Fruit fly (Drosophila melanogaster) whole organism, embryonic: ENCODE measurements around the gene Prx4.
A peak's percentile ranks its signal among the peaks of the same experiment; 100 is the strongest.

ENCODE experiments used
- Bdp1 ChIP-seq: fragments of 200-800 bp; sonication (Bioruptor generic); optimal IDR thresholded peaks from 3 replicates; lab custom pipeline; 2016; ENCODE audit warnings: missing biosample characterization, missing genetic modification characterization
- CG10366 ChIP-seq: fragments of 200-800 bp; sonication (Bioruptor generic); IDR thresholded peaks from 2 replicates; pipeline ENCODE4 v1.3.6; 2022; ENCODE audit warnings: missing biosample characterization, missing genetic modification characterization
- CG10431 ChIP-seq: fragments of 200-800 bp; sonication (Bioruptor generic); optimal IDR thresholded peaks from 3 replicates; lab custom pipeline; 2018; ENCODE audit warnings: missing biosample characterization, mild to moderate bottlenecking, missing genetic modification characterization
- CG10654 ChIP-seq: fragments of 200-800 bp; sonication (Bioruptor generic); optimal IDR thresholded peaks from 2 replicates; lab custom pipeline; 2016; ENCODE audit warnings: missing biosample characterization, missing genetic modification characterization
- CG11398 ChIP-seq: fragments of 200-800 bp; sonication (Bioruptor generic); optimal IDR thresholded peaks from 2 replicates; lab custom pipeline; 2016; ENCODE audit warnings: missing biosample characterization, missing genetic modification characterization
- CG12219 ChIP-seq: fragments of 200-800 bp; sonication (Bioruptor generic); optimal IDR thresholded peaks from 3 replicates; lab custom pipeline; 2018; ENCODE audit warnings: missing biosample characterization, mild to moderate bottlenecking, missing genetic modification characterization
- CG12236 ChIP-seq: fragments of 200-800 bp; sonication (Bioruptor generic); optimal IDR thresholded peaks from 2 replicates; lab custom pipeline; 2016; ENCODE audit warnings: missing biosample characterization, missing genetic modification characterization
- CG12391 ChIP-seq: fragments of 200-800 bp; sonication (Bioruptor generic); optimal IDR thresholded peaks from 3 replicates; lab custom pipeline; 2018; ENCODE audit warnings: missing biosample characterization, mild to moderate bottlenecking, missing genetic modification characterization, moderate library complexity
- CG12744 ChIP-seq: fragments of 200-800 bp; sonication (Bioruptor generic); optimal IDR thresholded peaks from 2 replicates; lab custom pipeline; 2016; ENCODE audit warnings: missing biosample characterization, missing genetic modification characterization
- CG12942 ChIP-seq: fragments of 200-800 bp; sonication (Bioruptor generic); optimal IDR thresholded peaks from 3 replicates; lab custom pipeline; 2016; ENCODE audit warnings: missing biosample characterization, missing genetic modification characterization
- CG14965 ChIP-seq: fragments of 200-800 bp; sonication (Bioruptor generic); optimal IDR thresholded peaks from 2 replicates; lab custom pipeline; 2016; ENCODE audit warnings: missing biosample characterization, missing genetic modification characterization, borderline replicate concordance
- CG15696 ChIP-seq: fragments of 200-800 bp; sonication (Bioruptor generic); optimal IDR thresholded peaks from 2 replicates; lab custom pipeline; 2019; ENCODE audit warnings: missing biosample characterization, mild to moderate bottlenecking, missing genetic modification characterization, moderate library complexity
- CG17612 ChIP-seq: fragments of 200-800 bp; sonication (Bioruptor generic); IDR thresholded peaks from 2 replicates; pipeline ENCODE4 v1.3.6; 2022; ENCODE audit warnings: missing biosample characterization, missing genetic modification characterization
- CG18599 ChIP-seq: fragments of 200-800 bp; sonication (Bioruptor generic); optimal IDR thresholded peaks from 3 replicates; lab custom pipeline; 2017; ENCODE audit warnings: missing biosample characterization, missing genetic modification characterization, mild to moderate bottlenecking, moderate library complexity, missing genetic modification reagents
- CG3838 ChIP-seq: fragments of 200-800 bp; sonication (Bioruptor generic); optimal IDR thresholded peaks from 3 replicates; lab custom pipeline; 2016; ENCODE audit warnings: missing biosample characterization, missing genetic modification characterization
- CG6272 ChIP-seq: fragments of 200-800 bp; sonication (Bioruptor generic); IDR thresholded peaks from 2 replicates; pipeline ENCODE4 v1.3.6; 2022; ENCODE audit warnings: missing biosample characterization, missing genetic modification characterization
- CG7928 ChIP-seq: fragments of 200-800 bp; sonication (Bioruptor generic); optimal IDR thresholded peaks from 2 replicates; lab custom pipeline; 2017; ENCODE audit warnings: missing biosample characterization, mild to moderate bottlenecking, missing genetic modification characterization
- CG8944 ChIP-seq: fragments of 200-800 bp; sonication (Bioruptor generic); optimal IDR thresholded peaks from 3 replicates; lab custom pipeline; 2016; ENCODE audit warnings: missing biosample characterization, missing genetic modification characterization
- CTCF ChIP-seq: fragments of 200-800 bp; sonication (Bioruptor generic); optimal IDR thresholded peaks from 2 replicates; lab custom pipeline; 2017; ENCODE audit warnings: missing biosample characterization, mild to moderate bottlenecking, missing genetic modification characterization, moderate library complexity
- D19A ChIP-seq: fragments of 200-800 bp; optimal IDR thresholded peaks from 3 replicates; lab custom pipeline; 2019; ENCODE audit warnings: missing biosample characterization, mild to moderate bottlenecking, missing genetic modification characterization, moderate library complexity
- Drgx ChIP-seq: fragments of 200-800 bp; sonication (Bioruptor generic); IDR thresholded peaks from 2 replicates; pipeline ENCODE4 v1.3.6; 2022; ENCODE audit warnings: missing biosample characterization, missing genetic modification characterization
- Eip74EF ChIP-seq, 2 experiments: fragments of 200-800 bp in 1 of 2; fragments of >200 bp in 1 of 2; sonication (Bioruptor generic) in 1 of 2; optimal IDR thresholded peaks; 2 replicates each; lab custom pipeline; 2017 to 2019; ENCODE audit warnings: missing biosample characterization in 2 of 2, missing genetic modification characterization in 2 of 2, mild to moderate bottlenecking in 1 of 2, moderate library complexity in 1 of 2
- Ets65A ChIP-seq: fragments of 200-800 bp; sonication (Bioruptor generic); peaks from one replicate; lab custom pipeline; 2016; ENCODE audit warnings: missing biosample characterization, missing genetic modification characterization
- HLHmδ ChIP-seq: fragments of 200-800 bp; sonication (Bioruptor generic); optimal IDR thresholded peaks from 2 replicates; lab custom pipeline; 2018; ENCODE audit warnings: missing biosample characterization, mild to moderate bottlenecking, missing genetic modification characterization, moderate library complexity
- Hmr ChIP-seq: fragments of 200-800 bp; sonication (Bioruptor generic); optimal IDR thresholded peaks from 3 replicates; lab custom pipeline; 2017; ENCODE audit warnings: mild to moderate bottlenecking, missing biosample characterization, missing genetic modification reagents, missing genetic modification characterization
- Jarid2 ChIP-seq: fragments of 200-800 bp; sonication (Bioruptor generic); optimal IDR thresholded peaks from 3 replicates; lab custom pipeline; 2017; ENCODE audit warnings: mild to moderate bottlenecking, missing biosample characterization, missing genetic modification reagents, missing genetic modification characterization
- MESR4 ChIP-seq: fragments of 200-800 bp; sonication (Bioruptor generic); optimal IDR thresholded peaks from 2 replicates; lab custom pipeline; 2018; ENCODE audit warnings: missing biosample characterization, mild to moderate bottlenecking, missing genetic modification characterization, moderate library complexity
- NK7.1 ChIP-seq: fragments of 200-800 bp; sonication (Bioruptor generic); optimal IDR thresholded peaks from 3 replicates; lab custom pipeline; 2016; ENCODE audit warnings: missing biosample characterization, missing genetic modification characterization
- Nf-YA ChIP-seq: fragments of 200-800 bp; sonication (Bioruptor generic); IDR thresholded peaks from 2 replicates; pipeline ENCODE4 v1.3.6; 2022; ENCODE audit warnings: missing biosample characterization, missing genetic modification characterization
- Optix ChIP-seq: fragments of 200-800 bp; sonication (Bioruptor generic); IDR thresholded peaks from 3 replicates; pipeline ENCODE4 v1.3.6; 2022; ENCODE audit warnings: missing biosample characterization, missing genetic modification characterization
- YL-1 ChIP-seq: fragments of 200-800 bp; sonication (Bioruptor generic); optimal IDR thresholded peaks from 3 replicates; lab custom pipeline; 2017; ENCODE audit warnings: missing biosample characterization, mild to moderate bottlenecking, missing genetic modification characterization
- chm ChIP-seq: fragments of 200-800 bp; sonication (Bioruptor generic); IDR thresholded peaks from 2 replicates; pipeline ENCODE4 v1.3.6; 2022; ENCODE audit warnings: missing biosample characterization, missing genetic modification characterization
- corto ChIP-seq: fragments of 200-800 bp; sonication (Bioruptor generic); optimal IDR thresholded peaks from 2 replicates; lab custom pipeline; 2016; ENCODE audit warnings: missing biosample characterization, mild to moderate bottlenecking, missing genetic modification characterization, moderate library complexity
- crp ChIP-seq, 2 experiments: fragments of 200-800 bp; sonication (Bioruptor generic); optimal IDR thresholded peaks; 2 replicates in 1 of 2; 3 replicates in 1 of 2; lab custom pipeline; 2017; ENCODE audit warnings: missing biosample characterization in 2 of 2, missing genetic modification characterization in 2 of 2, mild to moderate bottlenecking in 1 of 2, moderate library complexity in 1 of 2
- dysf ChIP-seq: fragments of 200-800 bp; sonication (Bioruptor generic); IDR thresholded peaks from 3 replicates; pipeline ENCODE4 v1.3.6; 2022; ENCODE audit warnings: missing biosample characterization, missing genetic modification characterization
- ewg ChIP-seq: fragments of 200-800 bp; sonication (Bioruptor generic); optimal IDR thresholded peaks from 3 replicates; lab custom pipeline; 2017; ENCODE audit warnings: mild to moderate bottlenecking, missing biosample characterization, missing genetic modification reagents, missing genetic modification characterization
- fd3F ChIP-seq: fragments of 200-800 bp; sonication (Bioruptor generic); optimal IDR thresholded peaks from 2 replicates; lab custom pipeline; 2018; ENCODE audit warnings: missing biosample characterization, mild to moderate bottlenecking, missing genetic modification characterization, moderate library complexity
- lab ChIP-seq: fragments of 200-800 bp; sonication (Bioruptor generic); optimal IDR thresholded peaks from 3 replicates; lab custom pipeline; 2017; ENCODE audit warnings: missing biosample characterization, missing genetic modification characterization, mild to moderate bottlenecking, moderate library complexity, missing genetic modification reagents
- nerfin-2 ChIP-seq: fragments of 200-800 bp; sonication (Bioruptor generic); IDR thresholded peaks from 2 replicates; pipeline ENCODE4 v1.3.6; 2022; ENCODE audit warnings: missing biosample characterization, missing genetic modification characterization; ENCODE audit not compliant: partially characterized antibody
- pita ChIP-seq: fragments of 200-800 bp; sonication (Bioruptor generic); optimal IDR thresholded peaks from 2 replicates; lab custom pipeline; 2017; ENCODE audit warnings: missing biosample characterization, mild to moderate bottlenecking, missing genetic modification characterization
- schlank ChIP-seq: fragments of 200-800 bp; sonication (Bioruptor generic); optimal IDR thresholded peaks from 2 replicates; lab custom pipeline; 2018; ENCODE audit warnings: missing biosample characterization, mild to moderate bottlenecking, missing genetic modification characterization
- sim ChIP-seq: fragments of 200-800 bp; sonication (Bioruptor generic); IDR thresholded peaks from 2 replicates; pipeline ENCODE4 v1.3.6; 2022; ENCODE audit warnings: missing biosample characterization, missing genetic modification characterization
- sna ChIP-seq: fragments of 200-800 bp; sonication (Bioruptor generic); IDR thresholded peaks from 2 replicates; pipeline ENCODE4 v1.3.6; 2022; ENCODE audit warnings: missing biosample characterization, missing genetic modification characterization; ENCODE audit not compliant: partially characterized antibody
- tll ChIP-seq, 2 experiments: fragments of 200-800 bp in 1 of 2; fragments of >200 bp in 1 of 2; sonication (Bioruptor generic) in 1 of 2; optimal IDR thresholded peaks; 2 replicates each; lab custom pipeline; 2017 to 2019; ENCODE audit warnings: missing biosample characterization in 2 of 2, missing genetic modification characterization in 2 of 2, mild to moderate bottlenecking in 1 of 2, moderate library complexity in 1 of 2
- unc-4 ChIP-seq: fragments of 200-800 bp; sonication (Bioruptor generic); IDR thresholded peaks from 2 replicates; pipeline ENCODE4 v1.3.6; 2022; ENCODE audit warnings: missing biosample characterization, missing genetic modification characterization; ENCODE audit not compliant: partially characterized antibody
- unpg ChIP-seq: fragments of 200-800 bp; sonication (Bioruptor generic); optimal IDR thresholded peaks from 3 replicates; lab custom pipeline; 2018; ENCODE audit warnings: missing biosample characterization, mild to moderate bottlenecking, missing genetic modification characterization, moderate library complexity
- usp ChIP-seq: fragments of >200 bp; optimal IDR thresholded peaks from 2 replicates; lab custom pipeline; 2017; ENCODE audit warnings: missing biosample characterization, missing genetic modification characterization
- zen2 ChIP-seq: fragments of 200-800 bp; sonication (Bioruptor generic); IDR thresholded peaks from 3 replicates; pipeline ENCODE4 v1.3.6; 2022; ENCODE audit warnings: missing biosample characterization, missing genetic modification characterization; ENCODE audit not compliant: partially characterized antibody

Prx4 gene

dm6 chr3L:3080084-3080994, 38.2 kb downstream of the Prx4 start (continued):
- TF ChIP-seq YL-1 (GFP tag; lab: Kevin White, UChicago), result no peak
- peak; percentile 37; the same call in 2 of the 3 replicates for TF ChIP-seq Optix (GFP tag; lab: Robert Waterston, UW)
- TF ChIP-seq CG12391, result no peak
- no peak for TF ChIP-seq D19A (tag; lab: Kevin White, UChicago)
- no peak for TF ChIP-seq unc-4 (GFP tag; lab: Robert Waterston, UW)
- TF ChIP-seq Drgx (GFP tag; lab: Robert Waterston, UW), result peak; percentile 59
- TF ChIP-seq NK7.1, result no peak
- TF ChIP-seq zen2 (GFP tag; lab: Robert Waterston, UW), result no peak
- no peak for TF ChIP-seq ewg (GFP tag; lab: Kevin White, UChicago)
- no peak for TF ChIP-seq CG7928 (GFP tag; lab: Kevin White, UChicago)
- peak; percentile 11 for TF ChIP-seq Hmr (GFP tag; lab: Kevin White, UChicago)
- TF ChIP-seq usp (GFP tag; lab: Kevin White, UChicago), result no peak
- no peak; the same call in 1 of the 2 replicates for TF ChIP-seq Nf-YA (GFP tag; lab: Robert Waterston, UW)
- TF ChIP-seq fd3F, result no peak
- peak; percentile 29 for TF ChIP-seq unpg (GFP tag; lab: Kevin White, UChicago)
- TF ChIP-seq CG14965 (GFP tag; lab: Kevin White, UChicago), result no peak
- no peak for TF ChIP-seq nerfin-2 (GFP tag; lab: Robert Waterston, UW)
- no peak for TF ChIP-seq corto
- TF ChIP-seq crp (GFP tag; optimal IDR thresholded peaks at IDR 0.05; lab: Kevin White, UChicago), result no peak
- TF ChIP-seq tll (GFP tag; optimal IDR thresholded peaks at IDR 0.05; lab: Kevin White, UChicago), result no peak
- no peak for TF ChIP-seq CG8944 (GFP tag; lab: Kevin White, UChicago)
- no peak for TF ChIP-seq chm (GFP tag; lab: Robert Waterston, UW)
- TF ChIP-seq CG6272 (GFP tag; lab: Robert Waterston, UW), result peak; percentile 36; the same call in 1 of the 2 replicates
- no peak for TF ChIP-seq CG11398 (GFP tag; lab: Kevin White, UChicago)
- peak; percentile 67 for TF ChIP-seq dysf
- no peak for TF ChIP-seq CG12219
- no peak for TF ChIP-seq CG15696 (tag; lab: Kevin White, UChicago)
- TF ChIP-seq Bdp1 (GFP tag; lab: Kevin White, UChicago), result no peak
- no peak for TF ChIP-seq CG3838 (GFP tag; lab: Kevin White, UChicago)
- no peak for TF ChIP-seq CG12236
- TF ChIP-seq lab (GFP tag; lab: Kevin White, UChicago), result peak; percentile 64
- peak; percentile 66 for TF ChIP-seq CG18599
- TF ChIP-seq sim (GFP tag; lab: Robert Waterston, UW), result no peak
- peak; percentile 82 for TF ChIP-seq Ets65A
- TF ChIP-seq CG17612 (GFP tag; lab: Robert Waterston, UW), result no peak
- TF ChIP-seq CG12744, result no peak
- TF ChIP-seq Eip74EF (GFP tag; optimal IDR thresholded peaks at IDR 0.05; lab: Kevin White, UChicago), result no peak
- TF ChIP-seq pita, result no peak
- peak; percentile 45 for TF ChIP-seq HLHmδ
- no peak for TF ChIP-seq MESR4 (GFP tag; lab: Kevin White, UChicago)
- no peak for TF ChIP-seq CG12942 (GFP tag; lab: Kevin White, UChicago)
- no peak for TF ChIP-seq CG10654 (GFP tag; lab: Kevin White, UChicago)
- TF ChIP-seq Jarid2 (GFP tag; lab: Kevin White, UChicago), result no peak
- no peak for TF ChIP-seq sna (GFP tag; lab: Robert Waterston, UW)
- TF ChIP-seq schlank, result no peak
- no peak; the same call in 1 of the 2 replicates for TF ChIP-seq CG10366
- no peak for TF ChIP-seq CTCF (GFP tag; lab: Kevin White, UChicago)
- TF ChIP-seq CG10431 (GFP tag; lab: Kevin White, UChicago), result no peak
